Worm (Caenorhabditis elegans): ENCODE measurements around the gene nas-9.

DNA sequence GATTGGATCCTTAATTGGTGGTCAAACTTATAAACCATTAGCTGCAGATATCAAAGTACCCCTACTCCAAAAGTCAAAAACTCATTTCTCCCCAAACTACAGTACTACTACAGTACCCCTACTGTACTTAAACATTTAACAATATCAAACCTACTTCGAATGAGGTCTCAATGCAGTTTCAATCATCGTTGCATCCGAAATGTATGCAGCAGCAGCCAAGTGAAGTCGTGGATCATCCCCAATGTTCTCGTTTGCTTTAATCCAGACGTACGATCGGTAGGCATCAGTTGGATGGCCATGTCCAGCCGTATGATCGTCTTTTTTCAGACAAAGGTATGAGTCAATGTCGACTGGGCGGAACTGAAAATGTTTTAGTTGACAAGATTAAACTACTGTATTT is 17.7 kb upstream of the nas-9 start:
- no peak for TF ChIP-seq hmbx-1 (tag; optimal IDR thresholded peaks at IDR 0.05)
- no peak for TF ChIP-seq sea-1 (GFP tag; conservative IDR thresholded peaks at IDR 0.05)
- TF ChIP-seq ama-1 (optimal IDR thresholded peaks at IDR 0.05) = no peak
- no peak for TF ChIP-seq scrt-1 (GFP tag; IDR thresholded peaks at IDR 0.05)
- TF ChIP-seq hmg-4 (GFP tag; optimal IDR thresholded peaks at IDR 0.05) = no peak
- no peak for TF ChIP-seq flt-1 (GFP tag; IDR thresholded peaks at IDR 0.05)
- TF ChIP-seq pes-1 (GFP tag; IDR thresholded peaks at IDR 0.05) = no peak
- TF ChIP-seq tbx-37 (GFP tag; conservative IDR thresholded peaks at IDR 0.05) = no peak
- no peak for TF ChIP-seq ceh-36 (tag; optimal IDR thresholded peaks at IDR 0.05)
- TF ChIP-seq tra-4 (tag; optimal IDR thresholded peaks at IDR 0.05) = no peak
- TF ChIP-seq aly-1 (tag; optimal IDR thresholded peaks at IDR 0.05) = no peak
